Worm (Caenorhabditis elegans): ENCODE results near the gene F53C3.1.

- TF ChIP-seq ces-1 (GFP tag; optimal IDR thresholded peaks at IDR 0.05): no peak
- no peak for TF ChIP-seq unc-62 (GFP tag; optimal IDR thresholded peaks at IDR 0.05)
- no peak for TF ChIP-seq nhr-76 (tag; optimal IDR thresholded peaks at IDR 0.05)
- no peak for TF ChIP-seq elt-1 (tag; optimal IDR thresholded peaks at IDR 0.05; ENCODE audit: borderline replicate concordance, insufficient read depth)
- TF ChIP-seq hlh-1 (tag; optimal IDR thresholded peaks at IDR 0.05): no peak
- no peak for TF ChIP-seq blmp-1 (tag; optimal IDR thresholded peaks at IDR 0.05)
- TF ChIP-seq lsy-2 (tag; optimal IDR thresholded peaks at IDR 0.05): no peak
- no peak for TF ChIP-seq nhr-28 (tag; optimal IDR thresholded peaks at IDR 0.05)
- TF ChIP-seq nhr-237 (tag; optimal IDR thresholded peaks at IDR 0.05): no peak
- TF ChIP-seq nhr-12 (tag; optimal IDR thresholded peaks at IDR 0.05): no peak
- TF ChIP-seq ztf-11 (tag; optimal IDR thresholded peaks at IDR 0.05): no peak
- no peak for TF ChIP-seq elt-3 (tag; optimal IDR thresholded peaks at IDR 0.05)
- no peak for TF ChIP-seq M03D4.4 (tag; optimal IDR thresholded peaks at IDR 0.05)
- TF ChIP-seq nhr-2 (tag; optimal IDR thresholded peaks at IDR 0.05): no peak
Observed at ce11 chrII:3893911-3894310, 17.9 kb upstream of the F53C3.1 start.
